Worm (Caenorhabditis elegans) whole organism, L2 larva: ENCODE data around the gene nas-10.

ENCODE experiments used
- ceh-82 ChIP-seq: fragments of 150-350 bp; optimal IDR thresholded peaks from 2 replicates; lab custom pipeline; 2014; ENCODE audit warnings: missing biosample characterization, missing genetic modification characterization
- fos-1 ChIP-seq: fragments of 150-350 bp; optimal IDR thresholded peaks from 2 replicates; lab custom pipeline; 2014; ENCODE audit warnings: missing biosample characterization, missing genetic modification characterization
- mab-5 ChIP-seq: fragments of 150-350 bp; optimal IDR thresholded peaks from 2 replicates; lab custom pipeline; 2014; ENCODE audit warnings: missing biosample characterization, missing genetic modification characterization
- nhr-11 ChIP-seq: fragments of 150-350 bp; optimal IDR thresholded peaks from 2 replicates; lab custom pipeline; 2014; ENCODE audit warnings: missing biosample characterization, missing genetic modification characterization
- nhr-21 ChIP-seq: fragments of 150-350 bp; optimal IDR thresholded peaks from 2 replicates; lab custom pipeline; 2014; ENCODE audit warnings: missing biosample characterization, missing genetic modification characterization
- nhr-237 ChIP-seq: fragments of 150-350 bp; optimal IDR thresholded peaks from 2 replicates; lab custom pipeline; 2014; ENCODE audit warnings: missing biosample characterization, missing genetic modification characterization
- nhr-25 ChIP-seq: fragments of 150-350 bp; sonication (generic microtip); optimal IDR thresholded peaks from 3 replicates; lab custom pipeline; 2014; ENCODE audit warnings: missing biosample characterization, missing genetic modification characterization
- snpc-4 ChIP-seq: fragments of 150-350 bp; optimal IDR thresholded peaks from 2 replicates; lab custom pipeline; 2014; ENCODE audit warnings: missing biosample characterization, missing genetic modification characterization
- unc-39 ChIP-seq: fragments of 150-350 bp; optimal IDR thresholded peaks from 2 replicates; lab custom pipeline; 2014; ENCODE audit warnings: missing biosample characterization, missing genetic modification characterization

- TF ChIP-seq snpc-4 (tag; lab: Kevin White, UChicago) (no peak), nhr-25 (tag; lab: Kevin White, UChicago) (no peak), unc-39 (tag; lab: Kevin White, UChicago) (no peak), ceh-82 (tag; lab: Kevin White, UChicago) (no peak), mab-5 (tag; lab: Kevin White, UChicago) (no peak), fos-1 (no peak), nhr-11 (tag; lab: Kevin White, UChicago) (no peak), nhr-237 (tag; lab: Kevin White, UChicago) (no peak), nhr-21 (tag; lab: Kevin White, UChicago) (no peak)
Observed at ce11 chrX:10941255-10941654, 22.0 kb downstream of the nas-10 start, which contains the start of gene pho-7.
